Worm (Caenorhabditis elegans) whole organism, L4/young adult: ENCODE data around the gene Y97E10AR.8.

Experiments used
- W03F9.2 ChIP-seq: fragments of 150-350 bp; optimal IDR thresholded peaks from 2 replicates; lab custom pipeline; 2014; ENCODE audit warnings: missing biosample characterization, missing genetic modification characterization
- dao-5 ChIP-seq: sonication (generic microtip); optimal IDR thresholded peaks from 2 replicates; lab custom pipeline; 2016; ENCODE audit warnings: missing genotype, missing genetic modification characterization, moderate library complexity, missing compliant biosample characterization
- him-1 ChIP-seq: sonication (generic microtip); optimal IDR thresholded peaks from 2 replicates; lab custom pipeline; 2016; ENCODE audit warnings: missing genotype, missing genetic modification reagents, missing genetic modification characterization, missing compliant biosample characterization

DNA sequence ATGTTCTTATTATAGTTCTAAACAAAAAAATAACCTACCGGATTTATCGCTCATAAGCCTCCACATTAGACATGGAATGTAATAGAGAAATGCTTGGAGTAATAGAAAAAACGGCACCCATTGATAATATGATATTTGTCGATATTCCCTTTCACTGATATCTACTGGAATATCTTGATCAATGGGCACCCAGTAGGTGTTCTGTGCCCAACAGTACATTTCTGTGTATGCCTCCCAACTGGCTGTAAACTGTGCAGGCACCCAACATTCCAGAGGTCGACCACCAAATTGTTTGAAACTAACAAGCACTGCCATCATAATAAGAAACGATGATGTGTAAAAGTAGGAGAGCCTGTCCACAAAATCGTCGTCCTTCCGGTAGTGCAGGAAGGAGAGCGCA is 40.7 kb upstream of the Y97E10AR.8 start:
- TF ChIP-seq him-1, result no peak
- no peak for TF ChIP-seq dao-5 (tag; lab: Kevin White, UChicago)
- TF ChIP-seq W03F9.2, result no peak
